Fruit fly (Drosophila melanogaster) whole organism, embryonic: ENCODE results near the gene CG5382.

Source experiments
- Awh ChIP-seq: fragments of 200-800 bp; sonication (Bioruptor generic); IDR thresholded peaks from 2 replicates; pipeline ENCODE4, ENCODE4 v1.3.6; 2022; ENCODE audit warnings: missing biosample characterization, missing genetic modification characterization
- BEAF-32 ChIP-seq: fragments of 200-800 bp; sonication (Bioruptor generic); optimal IDR thresholded peaks from 3 replicates; lab custom pipeline; 2017; ENCODE audit warnings: missing biosample characterization, missing genetic modification characterization, mild to moderate bottlenecking, moderate library complexity, missing genetic modification reagents
- CG10565 ChIP-seq: fragments of 200-800 bp; sonication (Bioruptor generic); optimal IDR thresholded peaks from 3 replicates; lab custom pipeline; 2016; ENCODE audit warnings: missing biosample characterization, mild to moderate bottlenecking, missing genetic modification characterization
- CG12104 ChIP-seq: fragments of 200-800 bp; sonication (Bioruptor generic); optimal IDR thresholded peaks from 3 replicates; lab custom pipeline; 2016; ENCODE audit warnings: missing biosample characterization, missing genetic modification characterization
- CG15479 ChIP-seq: fragments of 200-800 bp; sonication (Bioruptor generic); optimal IDR thresholded peaks from 3 replicates; lab custom pipeline; 2019; ENCODE audit warnings: missing biosample characterization, mild to moderate bottlenecking, missing genetic modification characterization, moderate library complexity
- CG17186 ChIP-seq: fragments of 200-800 bp; sonication (Bioruptor generic); optimal IDR thresholded peaks from 3 replicates; lab custom pipeline; 2017; ENCODE audit warnings: missing biosample characterization, missing genetic modification reagents, missing genetic modification characterization
- CG17385 ChIP-seq: fragments of 200-800 bp; sonication (Bioruptor generic); optimal IDR thresholded peaks from 3 replicates; lab custom pipeline; 2018; ENCODE audit warnings: missing biosample characterization, mild to moderate bottlenecking, missing genetic modification characterization
- CG42726 ChIP-seq: fragments of 200-800 bp; sonication (Bioruptor generic); IDR thresholded peaks from 2 replicates; pipeline ENCODE4 v1.3.6; 2022; ENCODE audit warnings: missing biosample characterization, missing genetic modification characterization; ENCODE audit not compliant: partially characterized antibody
- CG4617 ChIP-seq: fragments of 200-800 bp; sonication (Bioruptor generic); optimal IDR thresholded peaks from 3 replicates; lab custom pipeline; 2016; ENCODE audit warnings: missing biosample characterization, missing genetic modification characterization, borderline replicate concordance
- CG4707 ChIP-seq: fragments of 200-800 bp; sonication (Bioruptor generic); optimal IDR thresholded peaks from 2 replicates; lab custom pipeline; 2018; ENCODE audit warnings: missing biosample characterization, mild to moderate bottlenecking, missing genetic modification characterization, moderate library complexity
- CG5180 ChIP-seq: fragments of 200-800 bp; sonication (Bioruptor generic); optimal IDR thresholded peaks from 3 replicates; lab custom pipeline; 2017; ENCODE audit warnings: missing biosample characterization, missing genetic modification characterization, mild to moderate bottlenecking, moderate library complexity, missing genetic modification reagents
- CG6175 ChIP-seq: fragments of 200-800 bp; sonication (Bioruptor generic); IDR thresholded peaks from 3 replicates; pipeline ENCODE4 v1.3.6; 2022; ENCODE audit warnings: missing biosample characterization, missing genetic modification characterization
- CG7839 ChIP-seq: fragments of 200-800 bp; sonication (Bioruptor generic); optimal IDR thresholded peaks from 3 replicates; lab custom pipeline; 2018; ENCODE audit warnings: missing biosample characterization, mild to moderate bottlenecking, missing genetic modification characterization, moderate library complexity
- CG8765 ChIP-seq: fragments of 200-800 bp; sonication (Bioruptor generic); IDR thresholded peaks from 2 replicates; pipeline ENCODE4 v1.3.6; 2022; ENCODE audit warnings: missing biosample characterization, missing genetic modification characterization
- CG9876 ChIP-seq: fragments of 200-800 bp; sonication (Bioruptor generic); optimal IDR thresholded peaks from 2 replicates; lab custom pipeline; 2016; ENCODE audit warnings: missing biosample characterization, missing genetic modification characterization
- CoRest ChIP-seq: fragments of 200-800 bp; sonication (Bioruptor generic); optimal IDR thresholded peaks from 3 replicates; lab custom pipeline; 2018; ENCODE audit warnings: missing biosample characterization, mild to moderate bottlenecking, missing genetic modification characterization, moderate library complexity
- Dad ChIP-seq: fragments of 200-800 bp; sonication (Bioruptor generic); optimal IDR thresholded peaks from 3 replicates; lab custom pipeline; 2016; ENCODE audit warnings: missing biosample characterization, missing genetic modification characterization
- ERR ChIP-seq: fragments of 200-800 bp; sonication (Bioruptor generic); optimal IDR thresholded peaks from 2 replicates; lab custom pipeline; 2016; ENCODE audit warnings: missing biosample characterization, missing genetic modification characterization
- Gug ChIP-seq: fragments of 200-800 bp; sonication (Bioruptor generic); IDR thresholded peaks from 4 replicates; pipeline ENCODE4 v1.3.6; 2022; ENCODE audit warnings: missing biosample characterization, missing genetic modification characterization
- HLHmδ ChIP-seq: fragments of 200-800 bp; sonication (Bioruptor generic); optimal IDR thresholded peaks from 2 replicates; lab custom pipeline; 2018; ENCODE audit warnings: missing biosample characterization, mild to moderate bottlenecking, missing genetic modification characterization, moderate library complexity
- Hr51 ChIP-seq, 2 experiments: fragments of 200-800 bp; sonication (Bioruptor generic); optimal IDR thresholded peaks; 2 replicates in 1 of 2; 3 replicates in 1 of 2; lab custom pipeline; 2016 to 2018; ENCODE audit warnings: missing biosample characterization in 2 of 2, missing genetic modification characterization in 2 of 2, mild to moderate bottlenecking in 1 of 2, moderate library complexity in 1 of 2
- Lpt ChIP-seq: fragments of >200 bp; optimal IDR thresholded peaks from 2 replicates; lab custom pipeline; 2018; ENCODE audit warnings: missing biosample characterization, missing genetic modification characterization
- MESR4 ChIP-seq: fragments of 200-800 bp; sonication (Bioruptor generic); optimal IDR thresholded peaks from 2 replicates; lab custom pipeline; 2018; ENCODE audit warnings: missing biosample characterization, mild to moderate bottlenecking, missing genetic modification characterization, moderate library complexity
- Optix ChIP-seq: fragments of 200-800 bp; sonication (Bioruptor generic); IDR thresholded peaks from 3 replicates; pipeline ENCODE4 v1.3.6; 2022; ENCODE audit warnings: missing biosample characterization, missing genetic modification characterization
- Sox102F ChIP-seq: fragments of 200-800 bp; sonication (Bioruptor generic); optimal IDR thresholded peaks from 2 replicates; lab custom pipeline; 2018; ENCODE audit warnings: missing biosample characterization, mild to moderate bottlenecking, missing genetic modification characterization, moderate library complexity
- Taf1 ChIP-seq: fragments of 200-800 bp; sonication (Bioruptor generic); IDR thresholded peaks from 2 replicates; pipeline ENCODE4 v1.3.6; 2022; ENCODE audit warnings: missing biosample characterization, missing genetic modification characterization
- YL-1 ChIP-seq: fragments of 200-800 bp; sonication (Bioruptor generic); optimal IDR thresholded peaks from 3 replicates; lab custom pipeline; 2017; ENCODE audit warnings: missing biosample characterization, mild to moderate bottlenecking, missing genetic modification characterization
- ap ChIP-seq: fragments of 200-800 bp; sonication (Bioruptor generic); IDR thresholded peaks from 2 replicates; pipeline ENCODE4 v1.3.6; 2022; ENCODE audit warnings: missing biosample characterization, missing genetic modification characterization
- ase ChIP-seq: fragments of 200-800 bp; sonication (Bioruptor generic); IDR thresholded peaks from 3 replicates; pipeline ENCODE4 v1.3.6; 2022; ENCODE audit warnings: missing biosample characterization, missing genetic modification characterization
- bowl ChIP-seq: fragments of 200-800 bp; sonication (Bioruptor generic); IDR thresholded peaks from 2 replicates; pipeline ENCODE4 v1.3.6; 2022; ENCODE audit warnings: missing biosample characterization, missing genetic modification characterization
- disco-r ChIP-seq: fragments of 200-800 bp; sonication (Bioruptor generic); optimal IDR thresholded peaks from 2 replicates; lab custom pipeline; 2016; ENCODE audit warnings: missing biosample characterization, missing genetic modification characterization
- dm ChIP-seq: fragments of 200-800 bp; sonication (Bioruptor generic); optimal IDR thresholded peaks from 3 replicates; lab custom pipeline; 2016; ENCODE audit warnings: missing biosample characterization, missing genetic modification characterization
- fd96Cb ChIP-seq: fragments of 200-800 bp; sonication (Bioruptor generic); optimal IDR thresholded peaks from 2 replicates; lab custom pipeline; 2018; ENCODE audit warnings: missing biosample characterization, mild to moderate bottlenecking, missing genetic modification characterization, moderate library complexity
- fu2 ChIP-seq: fragments of 200-800 bp; sonication (Bioruptor generic); optimal IDR thresholded peaks from 2 replicates; lab custom pipeline; 2016; ENCODE audit warnings: missing biosample characterization, missing genetic modification characterization
- gce ChIP-seq: fragments of 200-800 bp; sonication (Bioruptor generic); IDR thresholded peaks from 3 replicates; pipeline ENCODE4 v1.3.6; 2022; ENCODE audit warnings: missing biosample characterization, missing genetic modification characterization
- gcm2 ChIP-seq: fragments of 200-800 bp; sonication (Bioruptor generic); optimal IDR thresholded peaks from 2 replicates; lab custom pipeline; 2016; ENCODE audit warnings: missing biosample characterization, missing genetic modification characterization
- grau ChIP-seq: fragments of 200-800 bp; optimal IDR thresholded peaks from 3 replicates; lab custom pipeline; 2019; ENCODE audit warnings: missing biosample characterization, mild to moderate bottlenecking, missing genetic modification characterization, moderate library complexity
- jumu ChIP-seq: fragments of 200-800 bp; sonication (Bioruptor generic); optimal IDR thresholded peaks from 3 replicates; lab custom pipeline; 2016; ENCODE audit warnings: missing biosample characterization, missing genetic modification characterization
- lilli ChIP-seq: fragments of 200-800 bp; sonication (Bioruptor generic); optimal IDR thresholded peaks from 3 replicates; lab custom pipeline; 2016; ENCODE audit warnings: missing biosample characterization, missing genetic modification characterization
- mam ChIP-seq: fragments of 200-800 bp; sonication (Bioruptor generic); optimal IDR thresholded peaks from 3 replicates; lab custom pipeline; 2016; ENCODE audit warnings: missing biosample characterization, missing genetic modification characterization
- mld ChIP-seq: fragments of 200-800 bp; sonication (Bioruptor generic); IDR thresholded peaks from 3 replicates; pipeline ENCODE4 v1.3.6; 2022; ENCODE audit warnings: missing biosample characterization, missing genetic modification characterization; ENCODE audit not compliant: partially characterized antibody
- pum ChIP-seq: fragments of 200-800 bp; sonication (Bioruptor generic); optimal IDR thresholded peaks from 2 replicates; lab custom pipeline; 2016; ENCODE audit warnings: missing biosample characterization, missing genetic modification characterization
- ro ChIP-seq: fragments of 200-800 bp; sonication (Bioruptor generic); IDR thresholded peaks from 2 replicates; pipeline ENCODE4 v1.3.6; 2022; ENCODE audit warnings: missing biosample characterization, missing genetic modification characterization
- run ChIP-seq: fragments of 200-800 bp; sonication (Bioruptor generic); optimal IDR thresholded peaks from 3 replicates; lab custom pipeline; 2018; ENCODE audit warnings: missing biosample characterization, mild to moderate bottlenecking, missing genetic modification characterization
- seq ChIP-seq: fragments of 200-800 bp; sonication (Bioruptor generic); IDR thresholded peaks from 2 replicates; pipeline ENCODE4 v1.3.6; 2022; ENCODE audit warnings: missing biosample characterization, missing genetic modification characterization
- shn ChIP-seq: fragments of 200-800 bp; sonication (Bioruptor generic); optimal IDR thresholded peaks from 3 replicates; lab custom pipeline; 2016; ENCODE audit warnings: missing biosample characterization, missing genetic modification characterization
- sima ChIP-seq: fragments of 200-800 bp; sonication (Bioruptor generic); optimal IDR thresholded peaks from 2 replicates; lab custom pipeline; 2016; ENCODE audit warnings: missing biosample characterization, missing genetic modification characterization
- slp2 ChIP-seq: fragments of 200-800 bp; sonication (Bioruptor generic); optimal IDR thresholded peaks from 2 replicates; lab custom pipeline; 2016; ENCODE audit warnings: missing biosample characterization, missing genetic modification characterization
- tin ChIP-seq: fragments of 200-800 bp; sonication (Bioruptor generic); optimal IDR thresholded peaks from 3 replicates; lab custom pipeline; 2016; ENCODE audit warnings: missing biosample characterization, missing genetic modification characterization
- wdn ChIP-seq: fragments of 200-800 bp; sonication (Bioruptor generic); IDR thresholded peaks from 2 replicates; pipeline ENCODE4 v1.3.6; 2022; ENCODE audit warnings: missing biosample characterization, missing genetic modification characterization
- yki ChIP-seq: fragments of >200 bp; optimal IDR thresholded peaks from 3 replicates; lab custom pipeline; 2018
- zen ChIP-seq: fragments of 200-800 bp; sonication (Bioruptor generic); optimal IDR thresholded peaks from 3 replicates; lab custom pipeline; 2018; ENCODE audit warnings: missing biosample characterization, mild to moderate bottlenecking, missing genetic modification characterization, moderate library complexity

CG5382 gene

dm6 chr3R:22368777-22369214, 3.0 kb upstream of the CG5382 start (continued):
- TF ChIP-seq ap (GFP tag; lab: Robert Waterston, UW) (peak; percentile 61; the same call in 1 of the 2 replicates), wdn (GFP tag; lab: Robert Waterston, UW) (peak; percentile 72), ERR (GFP tag; lab: Kevin White, UChicago) (no peak), Optix (peak; percentile 63; the same call in 1 of the 3 replicates), CG4707 (GFP tag; lab: Kevin White, UChicago) (no peak), gce (GFP tag; lab: Robert Waterston, UW) (no peak), fd96Cb (tag; lab: Kevin White, UChicago) (peak; percentile 41), Sox102F (GFP tag; lab: Kevin White, UChicago) (peak; percentile 61), pum (GFP tag; lab: Kevin White, UChicago) (no peak), CG17186 (no peak), ase (GFP tag; lab: Robert Waterston, UW) (0 out of 3 replicates have a peak, but pooled peaks have one; percentile 40), Gug (peak; percentile 80), mam (GFP tag; lab: Kevin White, UChicago) (peak; percentile 71), Awh (GFP tag; lab: Robert Waterston, UW) (peak; percentile 56; the same call in 1 of the 2 replicates), gcm2 (peak; percentile 5), zen (tag; lab: Kevin White, UChicago) (no peak), Lpt (GFP tag; lab: Kevin White, UChicago) (no peak), mld (GFP tag; lab: Robert Waterston, UW) (no peak), CG7839 (tag; lab: Kevin White, UChicago) (peak; percentile 80), Taf1 (GFP tag; lab: Robert Waterston, UW) (peak; percentile 60), CG10565 (GFP tag; lab: Kevin White, UChicago) (no peak), CG15479 (GFP tag; lab: Kevin White, UChicago) (no peak), CG6175 (GFP tag; lab: Robert Waterston, UW) (no peak), CG8765 (peak; percentile 6; the same call in 1 of the 2 replicates), YL-1 (no peak), fu2 (no peak), CG12104 (GFP tag; lab: Kevin White, UChicago) (peak; percentile 40), yki (lab: Kevin White, UChicago) (peak; percentile 4), CG42726 (GFP tag; lab: Robert Waterston, UW) (no peak), CoRest (peak; percentile 67), BEAF-32 (GFP tag; lab: Kevin White, UChicago) (no peak), sima (GFP tag; lab: Kevin White, UChicago) (no peak), seq (peak; percentile 84), grau (tag; lab: Kevin White, UChicago) (peak; percentile 68), HLHmδ (no peak), CG5180 (GFP tag; lab: Kevin White, UChicago) (peak; percentile 25), Hr51 (GFP tag; optimal IDR thresholded peaks at IDR 0.05; lab: Kevin White, UChicago) (peak; percentile 34 to 65), lilli (GFP tag; lab: Kevin White, UChicago) (peak; percentile 66), run (tag; lab: Kevin White, UChicago) (peak; percentile 8), CG17385 (GFP tag; lab: Kevin White, UChicago) (peak; percentile 58), shn (GFP tag; lab: Kevin White, UChicago) (no peak), MESR4 (GFP tag; lab: Kevin White, UChicago) (no peak), jumu (no peak), slp2 (GFP tag; lab: Kevin White, UChicago) (no peak), bowl (GFP tag; lab: Robert Waterston, UW) (peak; percentile 45; the same call in 1 of the 2 replicates), CG9876 (GFP tag; lab: Kevin White, UChicago) (no peak), Dad (GFP tag; lab: Kevin White, UChicago) (no peak), dm (GFP tag; lab: Kevin White, UChicago) (no peak), tin (GFP tag; lab: Kevin White, UChicago) (peak; percentile 46), ro (GFP tag; lab: Robert Waterston, UW) (no peak), disco-r (GFP tag; lab: Kevin White, UChicago) (no peak), CG4617 (GFP tag; lab: Kevin White, UChicago) (peak; percentile 8)
